Fruit fly (Drosophila melanogaster): ENCODE results near the gene Dop2R.
"Not testable (repeated sequence)": the region's sequence is repeated elsewhere in the genome, so short reads cannot be mapped to it uniquely, and the experiment has no call there.

The Dop2R gene

dm6 chrX:19958242-19958641, 104.3 kb downstream of the Dop2R start, which contains the start of gene CG43784:
Gene CG43784 (minus strand): TSS chrX:19958342.
- not testable (repeated sequence) for TF ChIP-seq Sin3A, ttk, Myc (optimal IDR thresholded peaks at IDR 0.05)

Data from Kc167 (cell line).